Fruit fly (Drosophila melanogaster) whole organism, embryonic: ENCODE measurements around the gene trr.
A peak's percentile ranks its signal among the peaks of the same experiment; 100 is the strongest.

Experiments used
- Antp ChIP-seq: fragments of 200-800 bp; sonication (Bioruptor generic); optimal IDR thresholded peaks from 3 replicates; lab custom pipeline; 2016; ENCODE audit warnings: missing biosample characterization, missing genetic modification characterization
- CG10267 ChIP-seq: fragments of 200-800 bp; sonication (Bioruptor generic); optimal IDR thresholded peaks from 2 replicates; lab custom pipeline; 2018; ENCODE audit warnings: missing biosample characterization, mild to moderate bottlenecking, missing genetic modification characterization, moderate library complexity
- CG10366 ChIP-seq: fragments of 200-800 bp; sonication (Bioruptor generic); IDR thresholded peaks from 2 replicates; pipeline ENCODE4 v1.3.6; 2022; ENCODE audit warnings: missing biosample characterization, missing genetic modification characterization
- CG10959 ChIP-seq: fragments of 200-800 bp; sonication (Bioruptor generic); IDR thresholded peaks from 2 replicates; pipeline ENCODE4 v1.3.6; 2022; ENCODE audit warnings: missing biosample characterization, missing genetic modification characterization
- CG11560 ChIP-seq: fragments of 200-800 bp; sonication (Bioruptor generic); IDR thresholded peaks from 3 replicates; pipeline ENCODE4 v1.3.6; 2022; ENCODE audit warnings: missing biosample characterization, missing genetic modification characterization
- CG11696 ChIP-seq: fragments of 200-800 bp; sonication (Bioruptor generic); IDR thresholded peaks from 2 replicates; pipeline ENCODE4 v1.3.6; 2022; ENCODE audit warnings: missing biosample characterization, missing genetic modification characterization
- CG12104 ChIP-seq: fragments of 200-800 bp; sonication (Bioruptor generic); optimal IDR thresholded peaks from 3 replicates; lab custom pipeline; 2016; ENCODE audit warnings: missing biosample characterization, missing genetic modification characterization
- CG12769 ChIP-seq: fragments of 200-800 bp; sonication (Bioruptor generic); optimal IDR thresholded peaks from 2 replicates; lab custom pipeline; 2019; ENCODE audit warnings: missing biosample characterization, mild to moderate bottlenecking, missing genetic modification characterization, moderate library complexity
- CG15269 ChIP-seq: fragments of 200-800 bp; sonication (Bioruptor generic); optimal IDR thresholded peaks from 2 replicates; lab custom pipeline; 2018; ENCODE audit warnings: missing biosample characterization, mild to moderate bottlenecking, missing genetic modification characterization, moderate library complexity
- CG16813 ChIP-seq: fragments of 200-800 bp; sonication (Bioruptor generic); IDR thresholded peaks from 3 replicates; pipeline ENCODE4 v1.3.6; 2022; ENCODE audit warnings: missing biosample characterization, missing genetic modification characterization; ENCODE audit not compliant: partially characterized antibody
- CG17359 ChIP-seq: fragments of 200-800 bp; sonication (Bioruptor generic); optimal IDR thresholded peaks from 3 replicates; lab custom pipeline; 2018; ENCODE audit warnings: missing biosample characterization, mild to moderate bottlenecking, missing genetic modification characterization, moderate library complexity
- CG17912 ChIP-seq: fragments of 200-800 bp; sonication (Bioruptor generic); optimal IDR thresholded peaks from 2 replicates; lab custom pipeline; 2018; ENCODE audit warnings: missing biosample characterization, mild to moderate bottlenecking, missing genetic modification characterization
- CG18262 ChIP-seq: fragments of 200-800 bp; optimal IDR thresholded peaks from 3 replicates; lab custom pipeline; 2019; ENCODE audit warnings: missing biosample characterization, mild to moderate bottlenecking, missing genetic modification characterization, moderate library complexity
- CG2199 ChIP-seq: fragments of 200-800 bp; sonication (Bioruptor generic); IDR thresholded peaks from 3 replicates; pipeline ENCODE4 v1.3.6; 2022; ENCODE audit warnings: missing biosample characterization, missing genetic modification characterization
- CG2712 ChIP-seq: fragments of 200-800 bp; optimal IDR thresholded peaks from 3 replicates; lab custom pipeline; 2019; ENCODE audit warnings: missing biosample characterization, mild to moderate bottlenecking, missing genetic modification characterization, moderate library complexity
- CG2889 ChIP-seq: fragments of 200-800 bp; sonication (Bioruptor generic); IDR thresholded peaks from 3 replicates; pipeline ENCODE4 v1.3.6; 2022; ENCODE audit warnings: missing biosample characterization, missing genetic modification characterization
- CG30403 ChIP-seq: fragments of 200-800 bp; sonication (Bioruptor generic); optimal IDR thresholded peaks from 3 replicates; lab custom pipeline; 2016; ENCODE audit warnings: missing biosample characterization, missing genetic modification characterization
- CG34376 ChIP-seq: fragments of 200-800 bp; sonication (Bioruptor generic); optimal IDR thresholded peaks from 2 replicates; lab custom pipeline; 2018; ENCODE audit warnings: missing biosample characterization, mild to moderate bottlenecking, missing genetic modification characterization
- CG4282 ChIP-seq: fragments of 200-800 bp; sonication (Bioruptor generic); optimal IDR thresholded peaks from 2 replicates; lab custom pipeline; 2016; ENCODE audit warnings: missing biosample characterization, missing genetic modification characterization
- CG5245 ChIP-seq: fragments of 200-800 bp; sonication (Bioruptor generic); optimal IDR thresholded peaks from 3 replicates; lab custom pipeline; 2016; ENCODE audit warnings: missing biosample characterization, missing genetic modification characterization
- CG7271 ChIP-seq: fragments of 200-800 bp; sonication (Bioruptor generic); optimal IDR thresholded peaks from 2 replicates; lab custom pipeline; 2018; ENCODE audit warnings: missing biosample characterization, mild to moderate bottlenecking, missing genetic modification characterization, moderate library complexity
- CG7786 ChIP-seq: fragments of 200-800 bp; sonication (Bioruptor generic); optimal IDR thresholded peaks from 2 replicates; lab custom pipeline; 2016; ENCODE audit warnings: missing biosample characterization, missing genetic modification characterization
- Dll ChIP-seq: fragments of 200-800 bp; sonication (Bioruptor generic); IDR thresholded peaks from 4 replicates; pipeline ENCODE4 v1.3.6; 2022; ENCODE audit warnings: missing biosample characterization, missing genetic modification characterization; ENCODE audit not compliant: partially characterized antibody
- Drgx ChIP-seq: fragments of 200-800 bp; sonication (Bioruptor generic); IDR thresholded peaks from 2 replicates; pipeline ENCODE4 v1.3.6; 2022; ENCODE audit warnings: missing biosample characterization, missing genetic modification characterization
- Fer1 ChIP-seq: fragments of 200-800 bp; sonication (Bioruptor generic); optimal IDR thresholded peaks from 2 replicates; lab custom pipeline; 2017; ENCODE audit warnings: missing biosample characterization, mild to moderate bottlenecking, missing genetic modification characterization
- GATAe ChIP-seq: fragments of 200-800 bp; sonication (Bioruptor generic); conservative IDR thresholded peaks from 2 replicates; pipeline ENCODE4 v1.3.6; 2022; ENCODE audit warnings: missing biosample characterization, missing genetic modification characterization
- MESR4 ChIP-seq: fragments of 200-800 bp; sonication (Bioruptor generic); optimal IDR thresholded peaks from 2 replicates; lab custom pipeline; 2018; ENCODE audit warnings: missing biosample characterization, mild to moderate bottlenecking, missing genetic modification characterization, moderate library complexity
- Med ChIP-seq: fragments of 200-800 bp; sonication (Bioruptor generic); peaks from one replicate; lab custom pipeline; 2016; ENCODE audit warnings: missing biosample characterization, missing genetic modification characterization, mild to moderate bottlenecking, inconsistent platforms, moderate library complexity
- Ptx1 ChIP-seq: fragments of 200-800 bp; sonication (Bioruptor generic); IDR thresholded peaks from 2 replicates; pipeline ENCODE4 v1.3.6; 2022; ENCODE audit warnings: missing biosample characterization, missing genetic modification characterization
- Spps ChIP-seq: fragments of 200-800 bp; sonication (Bioruptor generic); optimal IDR thresholded peaks from 2 replicates; lab custom pipeline; 2018; ENCODE audit warnings: missing biosample characterization, mild to moderate bottlenecking, missing genetic modification characterization
- Tbp ChIP-seq: fragments of >200 bp; optimal IDR thresholded peaks from 2 replicates; lab custom pipeline; 2018; ENCODE audit warnings: missing biosample characterization, missing genetic modification characterization
- ash1 ChIP-seq: fragments of 200-800 bp; sonication (Bioruptor generic); optimal IDR thresholded peaks from 2 replicates; lab custom pipeline; 2018; ENCODE audit warnings: missing biosample characterization, mild to moderate bottlenecking, missing genetic modification characterization
- bbx ChIP-seq: fragments of 200-800 bp; sonication (Bioruptor generic); IDR thresholded peaks from 2 replicates; pipeline ENCODE4 v1.3.6; 2022; ENCODE audit warnings: missing biosample characterization, missing genetic modification characterization; ENCODE audit not compliant: partially characterized antibody
- bcd ChIP-seq: fragments of 200-800 bp; sonication (Bioruptor generic); optimal IDR thresholded peaks from 2 replicates; lab custom pipeline; 2017; ENCODE audit warnings: missing biosample characterization, mild to moderate bottlenecking, missing genetic modification characterization
- br ChIP-seq: fragments of >200 bp; optimal IDR thresholded peaks from 2 replicates; lab custom pipeline; 2017
- crol ChIP-seq: fragments of 200-800 bp; sonication (Bioruptor generic); IDR thresholded peaks from 2 replicates; pipeline ENCODE4 v1.3.6; 2022; ENCODE audit warnings: missing biosample characterization, missing genetic modification characterization
- cwo ChIP-seq: fragments of 200-800 bp; sonication (Bioruptor generic); optimal IDR thresholded peaks from 3 replicates; lab custom pipeline; 2017; ENCODE audit warnings: missing biosample characterization, missing genetic modification characterization, mild to moderate bottlenecking, moderate library complexity, missing genetic modification reagents
- dysf ChIP-seq: fragments of 200-800 bp; sonication (Bioruptor generic); IDR thresholded peaks from 3 replicates; pipeline ENCODE4 v1.3.6; 2022; ENCODE audit warnings: missing biosample characterization, missing genetic modification characterization
- emc ChIP-seq: fragments of 200-800 bp; sonication (Bioruptor generic); optimal IDR thresholded peaks from 2 replicates; lab custom pipeline; 2016; ENCODE audit warnings: missing biosample characterization, missing genetic modification characterization
- exex ChIP-seq: fragments of 200-800 bp; sonication (Bioruptor generic); optimal IDR thresholded peaks from 4 replicates; lab custom pipeline; 2018; ENCODE audit warnings: missing biosample characterization, mild to moderate bottlenecking, missing genetic modification characterization, moderate library complexity
- gfzf ChIP-seq: fragments of 200-800 bp; sonication (Bioruptor generic); optimal IDR thresholded peaks from 2 replicates; lab custom pipeline; 2016; ENCODE audit warnings: missing biosample characterization, mild to moderate bottlenecking, missing genetic modification characterization, moderate library complexity
- jigr1 ChIP-seq: fragments of 200-800 bp; sonication (Bioruptor generic); IDR thresholded peaks from 3 replicates; pipeline ENCODE4 v1.3.6; 2022; ENCODE audit warnings: missing biosample characterization, missing genetic modification characterization
- kah ChIP-seq: fragments of 200-800 bp; sonication (Bioruptor generic); optimal IDR thresholded peaks from 2 replicates; lab custom pipeline; 2018; ENCODE audit warnings: missing biosample characterization, mild to moderate bottlenecking, missing genetic modification characterization
- kay ChIP-seq: fragments of 200-800 bp; sonication (Bioruptor generic); optimal IDR thresholded peaks from 2 replicates; lab custom pipeline; 2016; ENCODE audit warnings: missing biosample characterization, missing genetic modification characterization
- odd ChIP-seq: fragments of 200-800 bp; sonication (Bioruptor generic); optimal IDR thresholded peaks from 2 replicates; lab custom pipeline; 2017; ENCODE audit warnings: missing biosample characterization, mild to moderate bottlenecking, missing genetic modification characterization
- repo ChIP-seq: fragments of 200-800 bp; sonication (Bioruptor generic); optimal IDR thresholded peaks from 2 replicates; lab custom pipeline; 2016; ENCODE audit warnings: missing biosample characterization, missing genetic modification characterization
- sim ChIP-seq: fragments of 200-800 bp; sonication (Bioruptor generic); IDR thresholded peaks from 2 replicates; pipeline ENCODE4 v1.3.6; 2022; ENCODE audit warnings: missing biosample characterization, missing genetic modification characterization
- sug ChIP-seq: fragments of 200-800 bp; optimal IDR thresholded peaks from 2 replicates; lab custom pipeline; 2019; ENCODE audit warnings: missing biosample characterization, mild to moderate bottlenecking, missing genetic modification characterization, moderate library complexity
- toy ChIP-seq: fragments of 200-800 bp; sonication (Bioruptor generic); IDR thresholded peaks from 2 replicates; pipeline ENCODE4 v1.3.6; 2022; ENCODE audit warnings: missing biosample characterization, missing genetic modification characterization
- ttk ChIP-seq: fragments of 200-800 bp; sonication (Bioruptor generic); IDR thresholded peaks from 2 replicates; pipeline ENCODE4 v2.1.2; 2022; ENCODE audit warnings: missing biosample characterization, missing genetic modification characterization
- vfl ChIP-seq: fragments of 200-800 bp; sonication (Bioruptor generic); optimal IDR thresholded peaks from 2 replicates; lab custom pipeline; 2016; ENCODE audit warnings: missing biosample characterization, missing genetic modification characterization
- wor ChIP-seq: fragments of 200-800 bp; sonication (Bioruptor generic); IDR thresholded peaks from 2 replicates; pipeline ENCODE4 v1.3.6; 2022; ENCODE audit warnings: missing biosample characterization, missing genetic modification characterization

trr gene

dm6 chrX:1868586-1869111, 21.1 kb downstream of the trr start, which contains the start of the genes CG14803 and Pex5 (continued):
- TF ChIP-seq ttk (GFP tag; lab: Robert Waterston, UW) (no peak), CG2199 (GFP tag; lab: Robert Waterston, UW) (no peak), CG30403 (no peak), sim (GFP tag; lab: Robert Waterston, UW) (no peak), CG2712 (tag; lab: Kevin White, UChicago) (no peak), Drgx (GFP tag; lab: Robert Waterston, UW) (no peak), CG5245 (GFP tag; lab: Kevin White, UChicago) (no peak), wor (GFP tag; lab: Robert Waterston, UW) (no peak), br (lab: Kevin White, UChicago) (no peak), CG10267 (tag; lab: Kevin White, UChicago) (peak; percentile 90), CG4282 (no peak), CG17912 (GFP tag; lab: Kevin White, UChicago) (no peak), ash1 (no peak), kah (GFP tag; lab: Kevin White, UChicago) (no peak), Spps (tag; lab: Kevin White, UChicago) (no peak), GATAe (GFP tag; lab: Robert Waterston, UW) (peak; percentile 21; the same call in 1 of the 2 replicates), jigr1 (GFP tag; lab: Robert Waterston, UW) (no peak), Ptx1 (GFP tag; lab: Robert Waterston, UW) (no peak), CG17359 (no peak), CG11560 (tag; lab: Robert Waterston, UW) (no peak), CG10366 (GFP tag; lab: Robert Waterston, UW) (no peak), CG7786 (GFP tag; lab: Kevin White, UChicago) (no peak), toy (GFP tag; lab: Robert Waterston, UW) (no peak), cwo (GFP tag; lab: Kevin White, UChicago) (no peak), Fer1 (GFP tag; lab: Kevin White, UChicago) (peak; percentile 33), CG12104 (GFP tag; lab: Kevin White, UChicago) (no peak), emc (GFP tag; lab: Kevin White, UChicago) (no peak), Med (GFP tag; lab: Kevin White, UChicago) (peak; percentile 81), vfl (GFP tag; lab: Kevin White, UChicago) (no peak), crol (GFP tag; lab: Robert Waterston, UW) (no peak), CG10959 (GFP tag; lab: Robert Waterston, UW) (no peak), bbx (GFP tag; lab: Robert Waterston, UW) (peak; percentile 68; the same call in 1 of the 2 replicates), exex (tag; lab: Kevin White, UChicago) (no peak), CG16813 (peak; percentile 65), kay (GFP tag; lab: Kevin White, UChicago) (no peak), gfzf (GFP tag; lab: Kevin White, UChicago) (no peak), CG34376 (GFP tag; lab: Kevin White, UChicago) (peak; percentile 62), bcd (no peak), CG18262 (no peak), repo (GFP tag; lab: Kevin White, UChicago) (no peak), CG11696 (GFP tag; lab: Robert Waterston, UW) (no peak), CG2889 (GFP tag; lab: Robert Waterston, UW) (no peak), MESR4 (GFP tag; lab: Kevin White, UChicago) (peak; percentile 78), odd (GFP tag; lab: Kevin White, UChicago) (no peak), Tbp (GFP tag; lab: Kevin White, UChicago) (no peak), dysf (GFP tag; lab: Robert Waterston, UW) (no peak), Antp (GFP tag; lab: Kevin White, UChicago) (no peak), CG7271 (tag; lab: Kevin White, UChicago) (no peak), Dll (GFP tag; lab: Robert Waterston, UW) (peak; percentile 57; the same call in 2 of the 4 replicates), sug (tag; lab: Kevin White, UChicago) (peak; percentile 9), CG15269 (tag; lab: Kevin White, UChicago) (no peak), CG12769 (tag; lab: Kevin White, UChicago) (no peak)
